Fruit fly (Drosophila melanogaster) whole organism, embryonic: ENCODE measurements around the gene ec.
A peak's percentile ranks its signal among the peaks of the same experiment; 100 is the strongest.

Source experiments
- Atf3 ChIP-seq: fragments of 200-800 bp; sonication (Bioruptor generic); optimal IDR thresholded peaks from 3 replicates; lab custom pipeline; 2016; ENCODE audit warnings: missing biosample characterization, missing genetic modification characterization
- BEAF-32 ChIP-seq: fragments of 200-800 bp; sonication (Bioruptor generic); optimal IDR thresholded peaks from 3 replicates; lab custom pipeline; 2017; ENCODE audit warnings: missing biosample characterization, missing genetic modification characterization, mild to moderate bottlenecking, moderate library complexity, missing genetic modification reagents
- BtbVII ChIP-seq: fragments of 200-800 bp; sonication (Bioruptor generic); optimal IDR thresholded peaks from 3 replicates; lab custom pipeline; 2017; ENCODE audit warnings: missing biosample characterization, mild to moderate bottlenecking, missing genetic modification characterization
- CG10366 ChIP-seq: fragments of 200-800 bp; sonication (Bioruptor generic); IDR thresholded peaks from 2 replicates; pipeline ENCODE4 v1.3.6; 2022; ENCODE audit warnings: missing biosample characterization, missing genetic modification characterization
- CG12071 ChIP-seq: fragments of 200-800 bp; sonication (Bioruptor generic); optimal IDR thresholded peaks from 3 replicates; lab custom pipeline; 2018; ENCODE audit warnings: missing biosample characterization, mild to moderate bottlenecking, missing genetic modification characterization
- CG12299 ChIP-seq: fragments of 200-800 bp; sonication (Bioruptor generic); optimal IDR thresholded peaks from 2 replicates; lab custom pipeline; 2018; ENCODE audit warnings: missing biosample characterization, mild to moderate bottlenecking, missing genetic modification characterization
- CG1233 ChIP-seq: fragments of 200-800 bp; sonication (Bioruptor generic); optimal IDR thresholded peaks from 4 replicates; lab custom pipeline; 2018; ENCODE audit warnings: missing biosample characterization, mild to moderate bottlenecking, missing genetic modification characterization
- CG12391 ChIP-seq: fragments of 200-800 bp; sonication (Bioruptor generic); optimal IDR thresholded peaks from 3 replicates; lab custom pipeline; 2018; ENCODE audit warnings: missing biosample characterization, mild to moderate bottlenecking, missing genetic modification characterization, moderate library complexity
- CG12744 ChIP-seq: fragments of 200-800 bp; sonication (Bioruptor generic); optimal IDR thresholded peaks from 2 replicates; lab custom pipeline; 2016; ENCODE audit warnings: missing biosample characterization, missing genetic modification characterization
- CG12942 ChIP-seq: fragments of 200-800 bp; sonication (Bioruptor generic); optimal IDR thresholded peaks from 3 replicates; lab custom pipeline; 2016; ENCODE audit warnings: missing biosample characterization, missing genetic modification characterization
- CG13123 ChIP-seq: fragments of 200-800 bp; sonication (Bioruptor generic); optimal IDR thresholded peaks from 2 replicates; lab custom pipeline; 2016; ENCODE audit warnings: missing biosample characterization, missing genetic modification characterization
- CG14965 ChIP-seq: fragments of 200-800 bp; sonication (Bioruptor generic); optimal IDR thresholded peaks from 2 replicates; lab custom pipeline; 2016; ENCODE audit warnings: missing biosample characterization, missing genetic modification characterization, borderline replicate concordance
- CG16863 ChIP-seq: fragments of 200-800 bp; sonication (Bioruptor generic); optimal IDR thresholded peaks from 3 replicates; lab custom pipeline; 2016; ENCODE audit warnings: missing biosample characterization, missing genetic modification characterization
- CG17802 ChIP-seq: fragments of 200-800 bp; sonication (Bioruptor generic); optimal IDR thresholded peaks from 2 replicates; lab custom pipeline; 2018; ENCODE audit warnings: missing biosample characterization, mild to moderate bottlenecking, missing genetic modification characterization, moderate library complexity
- CG31224 ChIP-seq: fragments of 200-800 bp; sonication (Bioruptor generic); IDR thresholded peaks from 2 replicates; pipeline ENCODE4 v1.3.6; 2022; ENCODE audit warnings: missing biosample characterization, missing genetic modification characterization
- CG32772 ChIP-seq: fragments of 200-800 bp; sonication (Bioruptor generic); IDR thresholded peaks from 2 replicates; pipeline ENCODE4 v1.3.6; 2022; ENCODE audit warnings: missing biosample characterization, missing genetic modification characterization
- CG34376 ChIP-seq: fragments of 200-800 bp; sonication (Bioruptor generic); optimal IDR thresholded peaks from 2 replicates; lab custom pipeline; 2018; ENCODE audit warnings: missing biosample characterization, mild to moderate bottlenecking, missing genetic modification characterization
- CG34422 ChIP-seq: fragments of 200-800 bp; sonication (Bioruptor generic); IDR thresholded peaks from 3 replicates; pipeline ENCODE4 v1.3.6; 2022; ENCODE audit warnings: missing biosample characterization, missing genetic modification characterization
- CG3847 ChIP-seq: fragments of 200-800 bp; sonication (Bioruptor generic); IDR thresholded peaks from 2 replicates; pipeline ENCODE4 v1.3.6; 2022; ENCODE audit warnings: missing biosample characterization, missing genetic modification characterization
- CG4282 ChIP-seq: fragments of 200-800 bp; sonication (Bioruptor generic); optimal IDR thresholded peaks from 2 replicates; lab custom pipeline; 2016; ENCODE audit warnings: missing biosample characterization, missing genetic modification characterization
- CG4820 ChIP-seq: fragments of 200-800 bp; sonication (Bioruptor generic); optimal IDR thresholded peaks from 3 replicates; lab custom pipeline; 2016; ENCODE audit warnings: missing biosample characterization, missing genetic modification characterization
- CG5180 ChIP-seq: fragments of 200-800 bp; sonication (Bioruptor generic); optimal IDR thresholded peaks from 3 replicates; lab custom pipeline; 2017; ENCODE audit warnings: missing biosample characterization, missing genetic modification characterization, mild to moderate bottlenecking, moderate library complexity, missing genetic modification reagents
- CG6175 ChIP-seq: fragments of 200-800 bp; sonication (Bioruptor generic); IDR thresholded peaks from 3 replicates; pipeline ENCODE4 v1.3.6; 2022; ENCODE audit warnings: missing biosample characterization, missing genetic modification characterization
- CG8089 ChIP-seq: fragments of 200-800 bp; sonication (Bioruptor generic); optimal IDR thresholded peaks from 3 replicates; lab custom pipeline; 2016; ENCODE audit warnings: missing biosample characterization, missing genetic modification characterization
- CG8281 ChIP-seq: fragments of 200-800 bp; sonication (Bioruptor generic); optimal IDR thresholded peaks from 2 replicates; lab custom pipeline; 2018; ENCODE audit warnings: missing biosample characterization, mild to moderate bottlenecking, missing genetic modification characterization, moderate library complexity
- CTCF ChIP-seq: fragments of 200-800 bp; sonication (Bioruptor generic); optimal IDR thresholded peaks from 2 replicates; lab custom pipeline; 2017; ENCODE audit warnings: missing biosample characterization, mild to moderate bottlenecking, missing genetic modification characterization, moderate library complexity
- Camta ChIP-seq: fragments of 200-800 bp; sonication (Bioruptor generic); optimal IDR thresholded peaks from 2 replicates; lab custom pipeline; 2016; ENCODE audit warnings: missing biosample characterization, missing genetic modification characterization
- CkIIα-i1 ChIP-seq: fragments of 200-800 bp; sonication (Bioruptor generic); IDR thresholded peaks from 2 replicates; pipeline ENCODE4 v1.3.6; 2022; ENCODE audit warnings: missing biosample characterization, missing genetic modification characterization
- Deaf1 ChIP-seq: fragments of 200-800 bp; optimal IDR thresholded peaks from 3 replicates; lab custom pipeline; 2019; ENCODE audit warnings: missing biosample characterization, mild to moderate bottlenecking, missing genetic modification characterization, moderate library complexity
- Dip2 ChIP-seq: fragments of 200-800 bp; sonication (Bioruptor generic); IDR thresholded peaks from 2 replicates; pipeline ENCODE4 v1.3.6; 2022; ENCODE audit warnings: missing biosample characterization, missing genetic modification characterization
- Elba2 ChIP-seq: fragments of 200-800 bp; sonication (Bioruptor generic); optimal IDR thresholded peaks from 3 replicates; lab custom pipeline; 2016; ENCODE audit warnings: missing biosample characterization, missing genetic modification characterization
- Fer2 ChIP-seq: fragments of 200-800 bp; sonication (Bioruptor generic); optimal IDR thresholded peaks from 2 replicates; lab custom pipeline; 2018; ENCODE audit warnings: missing biosample characterization, mild to moderate bottlenecking, missing genetic modification characterization, moderate library complexity
- Hr51 ChIP-seq, 2 experiments: fragments of 200-800 bp; sonication (Bioruptor generic); optimal IDR thresholded peaks; 2 replicates in 1 of 2; 3 replicates in 1 of 2; lab custom pipeline; 2016 to 2018; ENCODE audit warnings: missing biosample characterization in 2 of 2, missing genetic modification characterization in 2 of 2, mild to moderate bottlenecking in 1 of 2, moderate library complexity in 1 of 2
- Hsf ChIP-seq: fragments of 200-800 bp; sonication (Bioruptor generic); optimal IDR thresholded peaks from 3 replicates; lab custom pipeline; 2016; ENCODE audit warnings: missing biosample characterization, missing genetic modification characterization
- Oli ChIP-seq: fragments of 200-800 bp; sonication (Bioruptor generic); optimal IDR thresholded peaks from 2 replicates; lab custom pipeline; 2018; ENCODE audit warnings: missing biosample characterization, mild to moderate bottlenecking, missing genetic modification characterization, moderate library complexity
- Scr ChIP-seq: fragments of 200-800 bp; sonication (Bioruptor generic); IDR thresholded peaks from 2 replicates; pipeline ENCODE4 v1.3.6; 2022; ENCODE audit warnings: missing biosample characterization, missing genetic modification characterization; ENCODE audit not compliant: partially characterized antibody
- Trl ChIP-seq, 3 experiments: fragments of >200 bp in 2 of 3; fragments of 200-800 bp in 1 of 3; sonication (Bioruptor generic) in 1 of 3; optimal IDR thresholded peaks; 2 replicates in 1 of 3; 3 replicates in 2 of 3; lab custom pipeline; 2016 to 2017; ENCODE audit warnings: missing biosample characterization in 1 of 3, missing genetic modification characterization in 1 of 3
- cato ChIP-seq: fragments of 200-800 bp; sonication (Bioruptor generic); optimal IDR thresholded peaks from 2 replicates; lab custom pipeline; 2016; ENCODE audit warnings: missing biosample characterization, missing genetic modification characterization, borderline replicate concordance
- crp ChIP-seq, 2 experiments: fragments of 200-800 bp; sonication (Bioruptor generic); optimal IDR thresholded peaks; 2 replicates in 1 of 2; 3 replicates in 1 of 2; lab custom pipeline; 2017; ENCODE audit warnings: missing biosample characterization in 2 of 2, missing genetic modification characterization in 2 of 2, mild to moderate bottlenecking in 1 of 2, moderate library complexity in 1 of 2
- dm ChIP-seq: fragments of 200-800 bp; sonication (Bioruptor generic); optimal IDR thresholded peaks from 3 replicates; lab custom pipeline; 2016; ENCODE audit warnings: missing biosample characterization, missing genetic modification characterization
- esg ChIP-seq: fragments of 200-800 bp; sonication (Bioruptor generic); conservative IDR thresholded peaks from 2 replicates; pipeline ENCODE4 v1.3.6; 2022; ENCODE audit warnings: missing biosample characterization, missing genetic modification characterization
- fd64A ChIP-seq: fragments of 200-800 bp; sonication (Bioruptor generic); optimal IDR thresholded peaks from 3 replicates; lab custom pipeline; 2018; ENCODE audit warnings: missing biosample characterization, mild to moderate bottlenecking, missing genetic modification characterization
- h ChIP-seq: fragments of >200 bp; optimal IDR thresholded peaks from 2 replicates; lab custom pipeline; 2017
- hb ChIP-seq: fragments of 200-800 bp; sonication (Bioruptor generic); IDR thresholded peaks from 3 replicates; pipeline ENCODE4 v1.3.6; 2022; ENCODE audit warnings: missing biosample characterization, missing genetic modification characterization; ENCODE audit not compliant: partially characterized antibody
- inv ChIP-seq: fragments of 200-800 bp; sonication (Bioruptor generic); IDR thresholded peaks from 2 replicates; pipeline ENCODE4 v1.3.6; 2022; ENCODE audit warnings: missing biosample characterization, missing genetic modification characterization; ENCODE audit not compliant: partially characterized antibody
- jing ChIP-seq: fragments of 200-800 bp; sonication (Bioruptor generic); optimal IDR thresholded peaks from 2 replicates; lab custom pipeline; 2018; ENCODE audit warnings: missing biosample characterization, mild to moderate bottlenecking, missing genetic modification characterization
- jumu ChIP-seq: fragments of 200-800 bp; sonication (Bioruptor generic); optimal IDR thresholded peaks from 3 replicates; lab custom pipeline; 2016; ENCODE audit warnings: missing biosample characterization, missing genetic modification characterization
- lilli ChIP-seq: fragments of 200-800 bp; sonication (Bioruptor generic); optimal IDR thresholded peaks from 3 replicates; lab custom pipeline; 2016; ENCODE audit warnings: missing biosample characterization, missing genetic modification characterization
- pnt ChIP-seq: fragments of 200-800 bp; sonication (Bioruptor generic); optimal IDR thresholded peaks from 3 replicates; lab custom pipeline; 2016; ENCODE audit warnings: missing biosample characterization, missing genetic modification characterization
- row ChIP-seq: fragments of 200-800 bp; sonication (Bioruptor generic); IDR thresholded peaks from 3 replicates; pipeline ENCODE4 v1.3.6; 2022; ENCODE audit warnings: missing biosample characterization, missing genetic modification characterization

ec gene

DNA sequence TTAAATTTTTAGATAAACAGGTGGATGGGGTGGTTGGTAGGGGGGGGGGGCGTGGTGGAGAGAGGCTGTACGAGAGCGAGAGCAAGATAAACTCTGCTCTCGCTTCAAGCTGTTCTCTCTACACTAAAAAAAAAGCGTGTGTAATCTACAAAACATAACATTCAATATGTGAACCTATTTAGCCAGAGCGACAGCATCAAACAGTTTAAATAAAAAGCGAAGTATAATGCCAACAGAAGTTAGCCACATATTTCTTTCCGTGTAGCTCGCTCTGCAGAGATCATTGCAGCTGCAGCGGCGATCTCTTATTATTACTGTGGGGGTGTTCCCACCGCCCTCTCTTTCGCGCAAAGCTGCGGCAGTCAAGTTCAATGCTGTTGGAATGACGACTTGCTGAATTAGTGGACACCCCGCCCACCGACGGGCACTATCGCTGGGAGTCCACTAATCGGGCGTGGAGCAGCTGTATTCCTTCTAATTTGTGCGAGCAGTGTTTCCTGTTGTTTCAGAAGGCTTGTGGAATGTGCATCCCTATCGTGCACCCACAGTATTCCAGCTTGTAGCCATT, 57.0 kb downstream of the ec start, which contains the start of gene CG2930 (continued):
- TF ChIP-seq fd64A (peak; percentile 78), CG12391 (tag; lab: Kevin White, UChicago) (peak; percentile 85), CG8089 (peak; percentile 78), CG10366 (peak; percentile 89), CG1233 (GFP tag; lab: Kevin White, UChicago) (peak; percentile 76), CG12744 (GFP tag; lab: Kevin White, UChicago) (peak; percentile 51), CG34422 (GFP tag; lab: Robert Waterston, UW) (peak; percentile 92), CG16863 (peak; percentile 84), CG14965 (GFP tag; lab: Kevin White, UChicago) (peak; percentile 29), CG34376 (GFP tag; lab: Kevin White, UChicago) (no peak), esg (GFP tag; lab: Robert Waterston, UW) (peak; percentile 81), Scr (GFP tag; lab: Robert Waterston, UW) (no peak), cato (GFP tag; lab: Kevin White, UChicago) (peak; percentile 68), pnt (GFP tag; lab: Kevin White, UChicago) (peak; percentile 86), BtbVII (GFP tag; lab: Kevin White, UChicago) (peak; percentile 32), Hr51 (GFP tag; optimal IDR thresholded peaks at IDR 0.05; lab: Kevin White, UChicago) (peak; percentile 31 to 82), Fer2 (tag; lab: Kevin White, UChicago) (no peak), Atf3 (GFP tag; lab: Kevin White, UChicago) (peak; percentile 76), Hsf (GFP tag; lab: Kevin White, UChicago) (peak; percentile 83), CG12942 (GFP tag; lab: Kevin White, UChicago) (peak; percentile 80), CG5180 (GFP tag; lab: Kevin White, UChicago) (peak; percentile 63), CG31224 (0 out of 2 replicates have a peak, but pooled peaks have one; percentile 27), Deaf1 (tag; lab: Kevin White, UChicago) (peak; percentile 22), CG32772 (peak; percentile 89), Dip2 (no peak), CG12299 (peak; percentile 17), Camta (GFP tag; lab: Kevin White, UChicago) (peak; percentile 73), crp (GFP tag; optimal IDR thresholded peaks at IDR 0.05; lab: Kevin White, UChicago) (peak in 1 of 2 experiments; percentile 38), CG13123 (GFP tag; lab: Kevin White, UChicago) (peak; percentile 66), CG12071 (GFP tag; lab: Kevin White, UChicago) (peak; percentile 79), CG8281 (tag; lab: Kevin White, UChicago) (peak; percentile 48), jumu (GFP tag; lab: Kevin White, UChicago) (peak; percentile 78), jing (GFP tag; lab: Kevin White, UChicago) (peak; percentile 86), Oli (tag; lab: Kevin White, UChicago) (peak; percentile 88), lilli (GFP tag; lab: Kevin White, UChicago) (peak; percentile 73), CG4820 (GFP tag; lab: Kevin White, UChicago) (peak; percentile 86), hb (GFP tag; lab: Robert Waterston, UW) (no peak), h (no peak), dm (GFP tag; lab: Kevin White, UChicago) (peak; percentile 64), CG17802 (peak; percentile 80), Trl (optimal IDR thresholded peaks at IDR 0.05; lab: Kevin White, UChicago) (peak in 1 of 2 experiments; percentile 31), Trl (GFP tag; optimal IDR thresholded peaks at IDR 0.05; lab: Kevin White, UChicago) (peak; percentile 67), CG6175 (GFP tag; lab: Robert Waterston, UW) (peak; percentile 36; the same call in 1 of the 3 replicates), CG4282 (peak; percentile 34), inv (GFP tag; lab: Robert Waterston, UW) (no peak), BEAF-32 (no peak), CkIIα-i1 (GFP tag; lab: Robert Waterston, UW) (0 out of 2 replicates have a peak, but pooled peaks have one; percentile 53), CG3847 (peak; percentile 58), row (peak; percentile 86), Elba2 (GFP tag; lab: Kevin White, UChicago) (no peak), CTCF (GFP tag; lab: Kevin White, UChicago) (peak; percentile 52)
